Fruit fly (Drosophila melanogaster) whole organism, pupa: ENCODE results near the gene CG5194.

Experiments used
- CG14655 ChIP-seq: fragments of 200-800 bp; sonication (Bioruptor generic); optimal IDR thresholded peaks from 3 replicates; lab custom pipeline; 2017; ENCODE audit warnings: mild to moderate bottlenecking, missing biosample characterization, missing genetic modification reagents, missing genetic modification characterization
- CG32121 ChIP-seq: fragments of 200-800 bp; sonication (Bioruptor generic); IDR thresholded peaks from 2 replicates; pipeline ENCODE4 v1.3.6; 2022; ENCODE audit warnings: missing biosample characterization, missing genetic modification characterization
- CG34367 ChIP-seq: fragments of 200-800 bp; sonication (Bioruptor generic); optimal IDR thresholded peaks from 2 replicates; lab custom pipeline; 2018; ENCODE audit warnings: missing biosample characterization, mild to moderate bottlenecking, missing genetic modification characterization
- CG8159 ChIP-seq: fragments of 200-800 bp; sonication (Bioruptor generic); optimal IDR thresholded peaks from 3 replicates; lab custom pipeline; 2018; ENCODE audit warnings: missing biosample characterization, mild to moderate bottlenecking, missing genetic modification characterization, moderate library complexity
- D1 ChIP-seq: fragments of 200-800 bp; sonication (Bioruptor generic); optimal IDR thresholded peaks from 2 replicates; lab custom pipeline; 2018; ENCODE audit warnings: missing biosample characterization, mild to moderate bottlenecking, missing genetic modification characterization, moderate library complexity
- EcR ChIP-seq: fragments of 200-800 bp; sonication (Bioruptor generic); optimal IDR thresholded peaks from 3 replicates; lab custom pipeline; 2019; ENCODE audit warnings: missing biosample characterization, missing genetic modification characterization, mild to moderate bottlenecking, moderate library complexity, missing genetic modification reagents
- Ets98B ChIP-seq: fragments of 200-800 bp; sonication (Bioruptor generic); IDR thresholded peaks from 2 replicates; pipeline ENCODE4 v1.3.6; 2022; ENCODE audit warnings: missing biosample characterization, missing genetic modification characterization
- fd96Ca ChIP-seq: fragments of 200-800 bp; sonication (Bioruptor generic); IDR thresholded peaks from 3 replicates; pipeline ENCODE4 v1.3.6; 2022; ENCODE audit warnings: missing biosample characterization, missing genetic modification characterization
- gl ChIP-seq: fragments of 200-800 bp; sonication (Bioruptor generic); optimal IDR thresholded peaks from 2 replicates; lab custom pipeline; 2018; ENCODE audit warnings: missing biosample characterization, mild to moderate bottlenecking, missing genetic modification characterization
- rn ChIP-seq: fragments of 200-800 bp; sonication (Bioruptor generic); IDR thresholded peaks from 2 replicates; pipeline ENCODE4 v1.3.6; 2022; ENCODE audit warnings: missing biosample characterization, missing genetic modification characterization

DNA sequence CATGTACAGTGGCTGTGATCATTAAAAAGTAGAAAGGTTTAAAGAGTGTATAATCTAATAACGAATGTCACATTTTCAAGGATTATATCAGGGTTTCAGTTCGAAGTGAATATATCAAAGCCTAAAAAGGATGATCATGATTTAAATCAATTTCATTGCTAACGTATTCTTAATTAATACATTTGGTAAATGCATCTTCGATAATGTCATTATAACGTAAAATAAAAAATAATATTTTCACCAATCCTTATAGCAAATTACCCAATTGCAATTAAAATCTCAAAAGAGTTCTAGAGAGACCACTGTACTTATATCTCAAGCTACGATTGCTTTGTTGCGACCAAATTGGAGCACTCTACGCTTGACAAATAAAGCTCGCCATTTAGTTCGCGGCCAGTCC, 27.6 kb downstream of the CG5194 start:
- TF ChIP-seq rn (GFP tag; lab: Robert Waterston, UW) (no peak), CG32121 (GFP tag; lab: Robert Waterston, UW) (no peak), fd96Ca (GFP tag; lab: Robert Waterston, UW) (no peak), EcR (GFP tag; lab: Kevin White, UChicago) (no peak), CG14655 (GFP tag; lab: Kevin White, UChicago) (no peak), gl (no peak), CG8159 (tag; lab: Kevin White, UChicago) (no peak), CG34367 (tag; lab: Kevin White, UChicago) (no peak), Ets98B (GFP tag; lab: Robert Waterston, UW) (no peak), D1 (tag; lab: Kevin White, UChicago) (no peak)
